Worm (Caenorhabditis elegans) whole organism, L3 larva: ENCODE data around the gene srm-3.

Experiments
- aly-2 ChIP-seq: fragments of 150-350 bp; optimal IDR thresholded peaks from 2 replicates; lab custom pipeline; 2014; ENCODE audit warnings: missing biosample characterization, missing genetic modification characterization
- ama-1 ChIP-seq: fragments of 150-350 bp; optimal IDR thresholded peaks from 2 replicates; lab custom pipeline; 2018
- ceh-16 ChIP-seq: sonication (generic microtip); optimal IDR thresholded peaks from 2 replicates; lab custom pipeline; 2017; ENCODE audit warnings: missing biosample characterization, missing genetic modification characterization
- ceh-28 ChIP-seq: fragments of 150-350 bp; optimal IDR thresholded peaks from 2 replicates; lab custom pipeline; 2014; ENCODE audit warnings: missing biosample characterization, missing genetic modification reagents, missing genetic modification characterization
- ceh-82 ChIP-seq: fragments of 150-350 bp; optimal IDR thresholded peaks from 2 replicates; lab custom pipeline; 2014; ENCODE audit warnings: missing biosample characterization, missing genetic modification characterization
- daf-12 ChIP-seq: fragments of 150-350 bp; optimal IDR thresholded peaks from 2 replicates; lab custom pipeline; 2014; ENCODE audit warnings: missing biosample characterization, missing genetic modification reagents, missing genetic modification characterization
- egl-27 ChIP-seq: sonication (generic microtip); optimal IDR thresholded peaks from 4 replicates; lab custom pipeline; 2017; ENCODE audit warnings: missing biosample characterization, missing genetic modification reagents, missing genetic modification characterization
- egl-5 ChIP-seq: fragments of 150-350 bp; optimal IDR thresholded peaks from 2 replicates; lab custom pipeline; 2017; ENCODE audit warnings: missing biosample characterization, missing genetic modification reagents, missing genetic modification characterization, inconsistent platforms
- elt-2 ChIP-seq: sonication (generic microtip); optimal IDR thresholded peaks from 2 replicates; lab custom pipeline; 2016; ENCODE audit warnings: missing genetic modification reagents, mild to moderate bottlenecking, missing genetic modification characterization, missing compliant biosample characterization
- elt-3 ChIP-seq, 3 experiments: fragments of 150-350 bp in 1 of 3; sonication (generic microtip) in 2 of 3; optimal IDR thresholded peaks; 2 replicates in 2 of 3; 4 replicates in 1 of 3; lab custom pipeline; 2014 to 2017; ENCODE audit warnings: missing biosample characterization in 3 of 3, missing genetic modification characterization in 3 of 3
- eor-1 ChIP-seq, 2 experiments: fragments of 150-350 bp; optimal IDR thresholded peaks; 2 replicates each; lab custom pipeline; 2014 to 2018; ENCODE audit warnings: missing biosample characterization in 2 of 2, missing genetic modification characterization in 2 of 2
- fkh-10 ChIP-seq: sonication (generic microtip); optimal IDR thresholded peaks from 2 replicates; lab custom pipeline; 2017; ENCODE audit warnings: missing biosample characterization, missing genetic modification reagents, missing genetic modification characterization
- fkh-2 ChIP-seq: fragments of 150-350 bp; optimal IDR thresholded peaks from 2 replicates; lab custom pipeline; 2014; ENCODE audit warnings: missing biosample characterization, missing genetic modification reagents, missing genetic modification characterization
- fos-1 ChIP-seq: fragments of 150-350 bp; optimal IDR thresholded peaks from 2 replicates; lab custom pipeline; 2014; ENCODE audit warnings: missing biosample characterization, missing genetic modification characterization
- hmg-11 ChIP-seq: sonication (generic microtip); optimal IDR thresholded peaks from 2 replicates; lab custom pipeline; 2016; ENCODE audit warnings: missing genetic modification characterization, missing compliant biosample characterization
- jun-1 ChIP-seq: fragments of 150-350 bp; optimal IDR thresholded peaks from 2 replicates; lab custom pipeline; 2014; ENCODE audit warnings: missing biosample characterization, missing genetic modification reagents, missing genetic modification characterization
- lin-15B ChIP-seq: fragments of 150-350 bp; optimal IDR thresholded peaks from 2 replicates; lab custom pipeline; 2014; ENCODE audit warnings: missing biosample characterization, missing genetic modification characterization
- lin-39 ChIP-seq: fragments of 150-350 bp; optimal IDR thresholded peaks from 2 replicates; lab custom pipeline; 2018; ENCODE audit warnings: missing biosample characterization, missing genetic modification reagents, missing genetic modification characterization
- lsy-12 ChIP-seq: sonication (generic microtip); optimal IDR thresholded peaks from 2 replicates; lab custom pipeline; 2016; ENCODE audit warnings: mild to moderate bottlenecking, missing genetic modification characterization, missing compliant biosample characterization
- nfya-1 ChIP-seq: sonication (generic microtip); optimal IDR thresholded peaks from 2 replicates; lab custom pipeline; 2017; ENCODE audit warnings: missing genetic modification characterization, mild to moderate bottlenecking, missing compliant biosample characterization, antibody characterized with exemption, moderate library complexity; ENCODE audit not compliant: insufficient read depth
- nhr-11 ChIP-seq: fragments of 150-350 bp; optimal IDR thresholded peaks from 2 replicates; lab custom pipeline; 2014; ENCODE audit warnings: missing biosample characterization, missing genetic modification characterization
- nhr-12 ChIP-seq: fragments of 150-350 bp; optimal IDR thresholded peaks from 2 replicates; lab custom pipeline; 2014; ENCODE audit warnings: missing biosample characterization, missing genetic modification characterization
- nhr-23 ChIP-seq: fragments of 150-350 bp; optimal IDR thresholded peaks from 2 replicates; lab custom pipeline; 2014; ENCODE audit warnings: missing biosample characterization, missing genetic modification reagents, missing genetic modification characterization
- nhr-237 ChIP-seq: fragments of 150-350 bp; optimal IDR thresholded peaks from 2 replicates; lab custom pipeline; 2014; ENCODE audit warnings: missing biosample characterization, missing genetic modification characterization
- nhr-28 ChIP-seq: fragments of 150-350 bp; optimal IDR thresholded peaks from 2 replicates; lab custom pipeline; 2014; ENCODE audit warnings: missing biosample characterization, missing genetic modification characterization
- nhr-67 ChIP-seq: fragments of 150-350 bp; optimal IDR thresholded peaks from 2 replicates; lab custom pipeline; 2014; ENCODE audit warnings: missing biosample characterization, missing genetic modification characterization
- nhr-77 ChIP-seq: fragments of 150-350 bp; optimal IDR thresholded peaks from 2 replicates; lab custom pipeline; 2014; ENCODE audit warnings: missing biosample characterization, missing genetic modification characterization
- pha-4 ChIP-seq: fragments of 150-350 bp; optimal IDR thresholded peaks from 2 replicates; lab custom pipeline; 2014; ENCODE audit warnings: missing biosample characterization, missing genetic modification reagents, missing genetic modification characterization
- skn-1 ChIP-seq: fragments of 150-350 bp; optimal IDR thresholded peaks from 2 replicates; lab custom pipeline; 2014; ENCODE audit warnings: missing biosample characterization, missing genetic modification characterization
- snpc-4 ChIP-seq: fragments of 150-350 bp; optimal IDR thresholded peaks from 2 replicates; lab custom pipeline; 2014; ENCODE audit warnings: missing biosample characterization, missing genetic modification characterization
- unc-39 ChIP-seq: sonication (generic microtip); optimal IDR thresholded peaks from 4 replicates; lab custom pipeline; 2017; ENCODE audit warnings: missing biosample characterization, missing genetic modification characterization
- ztf-11 ChIP-seq: fragments of 150-350 bp; optimal IDR thresholded peaks from 2 replicates; lab custom pipeline; 2014; ENCODE audit warnings: missing biosample characterization, missing genetic modification characterization
- ztf-4 ChIP-seq: fragments of 150-350 bp; optimal IDR thresholded peaks from 2 replicates; lab custom pipeline; 2014; ENCODE audit warnings: missing biosample characterization, missing genetic modification characterization

srm-3 gene

ce11 chrIV:9623269-9623668, 25.5 kb upstream of the srm-3 start, which contains the start of gene W09C2.9:
TSS of gene W09C2.9 (minus strand) at chrIV:9623369.
- TF ChIP-seq egl-5 (tag; lab: Kevin White, UChicago) (no peak), ceh-16 (tag; lab: Kevin White, UChicago) (no peak), nhr-77 (tag; lab: Kevin White, UChicago) (no peak), lsy-12 (tag; lab: Kevin White, UChicago) (no peak), jun-1 (tag; lab: Kevin White, UChicago) (no peak), nhr-11 (tag; lab: Kevin White, UChicago) (no peak), aly-2 (tag; lab: Kevin White, UChicago) (no peak), elt-3 (tag; optimal IDR thresholded peaks at IDR 0.05; lab: Kevin White, UChicago) (no peak), ceh-28 (tag; lab: Kevin White, UChicago) (no peak), nhr-28 (tag; lab: Kevin White, UChicago) (no peak), egl-27 (no peak), ztf-11 (no peak), lin-39 (no peak), nfya-1 (tag; lab: Kevin White, UChicago) (no peak), skn-1 (tag; lab: Kevin White, UChicago) (no peak), daf-12 (tag; lab: Kevin White, UChicago) (no peak), snpc-4 (tag; lab: Kevin White, UChicago) (no peak), ztf-4 (no peak)

ce11 chrIV:9624275-9624674, 24.5 kb upstream of the srm-3 start, which contains the start of gene W09C2.8:
TSS of gene W09C2.8 (minus strand) at chrIV:9624375.
- TF ChIP-seq nhr-11 (tag; lab: Kevin White, UChicago), result no peak
- TF ChIP-seq elt-2 (tag; lab: Kevin White, UChicago), result no peak
- TF ChIP-seq lin-15B, result no peak
- no peak for TF ChIP-seq nhr-12
- no peak for TF ChIP-seq skn-1 (tag; lab: Kevin White, UChicago)
- no peak for TF ChIP-seq ztf-11
- TF ChIP-seq pha-4 (tag; lab: Kevin White, UChicago), result no peak
- TF ChIP-seq, all 47 proteins: peak for 0

- no peak for TF ChIP-seq fkh-10 (GFP tag; lab: Kevin White, UChicago)
- TF ChIP-seq ceh-28 (tag; lab: Kevin White, UChicago), result no peak
- no peak for TF ChIP-seq fkh-2 (tag; lab: Kevin White, UChicago)
- TF ChIP-seq eor-1 (tag; optimal IDR thresholded peaks at IDR 0.05; lab: Kevin White, UChicago), result no peak
- no peak for TF ChIP-seq hmg-11 (tag; lab: Kevin White, UChicago)
- no peak for TF ChIP-seq ceh-16 (tag; lab: Kevin White, UChicago)
- TF ChIP-seq fos-1 (tag; lab: Kevin White, UChicago), result no peak
- TF ChIP-seq nhr-237 (tag; lab: Kevin White, UChicago), result no peak
- no peak for TF ChIP-seq nhr-77 (tag; lab: Kevin White, UChicago)
- TF ChIP-seq unc-39 (tag; lab: Kevin White, UChicago), result no peak
- TF ChIP-seq egl-5 (tag; lab: Kevin White, UChicago), result no peak
- no peak for TF ChIP-seq ztf-4
- TF ChIP-seq ama-1 (lab: Kevin White, UChicago), result no peak
- TF ChIP-seq ceh-82, result no peak
These were observed 23.8 kb upstream of the srm-3 start, which contains the start of gene W09C2.10 for ce11 chrIV:9624977-9625376. TSS of gene W09C2.10 (minus strand) at chrIV:9625077.

ce11 chrIV:9625829-9626228, 23.0 kb upstream of the srm-3 start:
- TF ChIP-seq aly-2 (tag; lab: Kevin White, UChicago), result no peak
- no peak for TF ChIP-seq ama-1 (lab: Kevin White, UChicago)
- peak; percentile 6 for TF ChIP-seq nhr-23 (tag; lab: Kevin White, UChicago)
- TF ChIP-seq elt-2 (tag; lab: Kevin White, UChicago), result peak; percentile 30
- peak; percentile 29 for TF ChIP-seq jun-1 (tag; lab: Kevin White, UChicago)

ce11 chrIV:9627033-9627432, 21.7 kb upstream of the srm-3 start:
- no peak for TF ChIP-seq eor-1 (tag; optimal IDR thresholded peaks at IDR 0.05; lab: Kevin White, UChicago)
- TF ChIP-seq lin-15B, result no peak
- no peak for TF ChIP-seq nhr-28 (tag; lab: Kevin White, UChicago)
- TF ChIP-seq ztf-11, result no peak
- TF ChIP-seq nhr-67 (tag; lab: Kevin White, UChicago), result no peak
- no peak for TF ChIP-seq elt-3 (tag; optimal IDR thresholded peaks at IDR 0.05; lab: Kevin White, UChicago)
